Fruit fly (Drosophila melanogaster) whole organism, adult: ENCODE measurements around the gene amd.
A peak's percentile ranks its signal among the peaks of the same experiment; 100 is the strongest.

Experiments used
- CG1620 ChIP-seq: fragments of 200-800 bp; sonication (Bioruptor generic); optimal IDR thresholded peaks from 2 replicates; lab custom pipeline; 2016; ENCODE audit warnings: missing biosample characterization, missing genetic modification characterization
- CG7101 ChIP-seq: fragments of 200-800 bp; sonication (Bioruptor generic); optimal IDR thresholded peaks from 2 replicates; lab custom pipeline; 2018; ENCODE audit warnings: missing biosample characterization, mild to moderate bottlenecking, missing genetic modification characterization, moderate library complexity
- Mnt ChIP-seq: fragments of 200-800 bp; sonication (Bioruptor generic); optimal IDR thresholded peaks from 2 replicates; lab custom pipeline; 2016; ENCODE audit warnings: missing biosample characterization, mild to moderate bottlenecking, missing genetic modification characterization
- pad ChIP-seq: fragments of 200-800 bp; sonication (Bioruptor generic); optimal IDR thresholded peaks from 3 replicates; lab custom pipeline; 2017; ENCODE audit warnings: missing biosample characterization, missing genetic modification characterization, mild to moderate bottlenecking, moderate library complexity, missing genetic modification reagents
- toe ChIP-seq: fragments of 200-800 bp; sonication (Bioruptor generic); optimal IDR thresholded peaks from 2 replicates; lab custom pipeline; 2016; ENCODE audit warnings: missing biosample characterization, missing genetic modification characterization

- TF ChIP-seq CG1620 (GFP tag; lab: Kevin White, UChicago) (peak; percentile 91), pad (GFP tag; lab: Kevin White, UChicago) (peak; percentile 68), toe (GFP tag; lab: Kevin White, UChicago) (peak; percentile 86), Mnt (GFP tag; lab: Kevin White, UChicago) (peak; percentile 88), CG7101 (tag; lab: Kevin White, UChicago) (peak; percentile 77)
Measured at dm6 chr2L:19131905-19132402, 22.0 kb downstream of the amd start, which contains the start of the genes AsnRS and DCTN6-p27.
